Worm (Caenorhabditis elegans) whole organism, L4/young adult: ENCODE data around the gene clh-2.

ENCODE experiments used
- W03F9.2 ChIP-seq: fragments of 150-350 bp; optimal IDR thresholded peaks from 2 replicates; lab custom pipeline; 2014; ENCODE audit warnings: missing biosample characterization, missing genetic modification characterization
- dao-5 ChIP-seq: sonication (generic microtip); optimal IDR thresholded peaks from 2 replicates; lab custom pipeline; 2016; ENCODE audit warnings: missing genotype, missing genetic modification characterization, moderate library complexity, missing compliant biosample characterization
- him-1 ChIP-seq: sonication (generic microtip); optimal IDR thresholded peaks from 2 replicates; lab custom pipeline; 2016; ENCODE audit warnings: missing genotype, missing genetic modification reagents, missing genetic modification characterization, missing compliant biosample characterization

ce11 chrII:11376598-11377108, 25.0 kb downstream of the clh-2 start:
- TF ChIP-seq dao-5 (tag; lab: Kevin White, UChicago) (no peak), him-1 (tag; lab: Kevin White, UChicago) (no peak), W03F9.2 (peak; percentile 10)
